Fruit fly (Drosophila melanogaster) whole organism, embryonic: ENCODE results near the gene alphaTub84B.

Source experiments
- Bteb2 ChIP-seq: fragments of 200-800 bp; sonication (Bioruptor generic); optimal IDR thresholded peaks from 2 replicates; lab custom pipeline; 2016; ENCODE audit warnings: missing biosample characterization, missing genetic modification characterization
- CG10462 ChIP-seq: fragments of 200-800 bp; sonication (Bioruptor generic); optimal IDR thresholded peaks from 2 replicates; lab custom pipeline; 2016; ENCODE audit warnings: missing biosample characterization, missing genetic modification characterization
- CG10543 ChIP-seq: fragments of 200-800 bp; sonication (Bioruptor generic); optimal IDR thresholded peaks from 3 replicates; lab custom pipeline; 2017; ENCODE audit warnings: missing biosample characterization, mild to moderate bottlenecking, missing genetic modification characterization, moderate library complexity
- CG12155 ChIP-seq: fragments of 200-800 bp; sonication (Bioruptor generic); optimal IDR thresholded peaks from 3 replicates; lab custom pipeline; 2016; ENCODE audit warnings: missing biosample characterization, missing genetic modification characterization
- CG14014 ChIP-seq: fragments of 200-800 bp; sonication (Bioruptor generic); IDR thresholded peaks from 2 replicates; pipeline ENCODE4 v1.3.6; 2022; ENCODE audit warnings: missing biosample characterization, missing genetic modification characterization
- CG14050 ChIP-seq: fragments of 200-800 bp; sonication (Bioruptor generic); IDR thresholded peaks from 3 replicates; pipeline ENCODE4 v1.3.6; 2022; ENCODE audit warnings: missing biosample characterization, missing genetic modification characterization
- CG14860 ChIP-seq: fragments of 200-800 bp; sonication (Bioruptor generic); IDR thresholded peaks from 3 replicates; pipeline ENCODE4 v1.3.6; 2022; ENCODE audit warnings: missing biosample characterization, missing genetic modification characterization; ENCODE audit not compliant: partially characterized antibody
- CG15601 ChIP-seq: fragments of 200-800 bp; sonication (Bioruptor generic); optimal IDR thresholded peaks from 3 replicates; lab custom pipeline; 2019; ENCODE audit warnings: missing biosample characterization, mild to moderate bottlenecking, missing genetic modification characterization, moderate library complexity
- CG1603 ChIP-seq: fragments of 200-800 bp; sonication (Bioruptor generic); optimal IDR thresholded peaks from 2 replicates; lab custom pipeline; 2019; ENCODE audit warnings: missing biosample characterization, mild to moderate bottlenecking, missing genetic modification characterization, moderate library complexity
- CG17829 ChIP-seq: fragments of 200-800 bp; optimal IDR thresholded peaks from 2 replicates; lab custom pipeline; 2019; ENCODE audit warnings: missing biosample characterization, mild to moderate bottlenecking, missing genetic modification characterization, moderate library complexity
- CG17912 ChIP-seq: fragments of 200-800 bp; sonication (Bioruptor generic); optimal IDR thresholded peaks from 2 replicates; lab custom pipeline; 2018; ENCODE audit warnings: missing biosample characterization, mild to moderate bottlenecking, missing genetic modification characterization
- CG2116 ChIP-seq: fragments of 200-800 bp; sonication (Bioruptor generic); optimal IDR thresholded peaks from 3 replicates; lab custom pipeline; 2018; ENCODE audit warnings: missing biosample characterization, mild to moderate bottlenecking, missing genetic modification characterization
- CG2712 ChIP-seq: fragments of 200-800 bp; optimal IDR thresholded peaks from 3 replicates; lab custom pipeline; 2019; ENCODE audit warnings: missing biosample characterization, mild to moderate bottlenecking, missing genetic modification characterization, moderate library complexity
- CG30403 ChIP-seq: fragments of 200-800 bp; sonication (Bioruptor generic); optimal IDR thresholded peaks from 3 replicates; lab custom pipeline; 2016; ENCODE audit warnings: missing biosample characterization, missing genetic modification characterization
- CG32772 ChIP-seq: fragments of 200-800 bp; sonication (Bioruptor generic); IDR thresholded peaks from 2 replicates; pipeline ENCODE4 v1.3.6; 2022; ENCODE audit warnings: missing biosample characterization, missing genetic modification characterization
- CG3995 ChIP-seq: fragments of 200-800 bp; sonication (Bioruptor generic); optimal IDR thresholded peaks from 3 replicates; lab custom pipeline; 2016; ENCODE audit warnings: missing biosample characterization, missing genetic modification characterization
- CG4707 ChIP-seq: fragments of 200-800 bp; sonication (Bioruptor generic); optimal IDR thresholded peaks from 2 replicates; lab custom pipeline; 2018; ENCODE audit warnings: missing biosample characterization, mild to moderate bottlenecking, missing genetic modification characterization, moderate library complexity
- CG9817 ChIP-seq: fragments of 200-800 bp; sonication (Bioruptor generic); optimal IDR thresholded peaks from 2 replicates; lab custom pipeline; 2018; ENCODE audit warnings: missing biosample characterization, mild to moderate bottlenecking, missing genetic modification characterization, moderate library complexity
- Chrac-16 ChIP-seq: fragments of 200-800 bp; sonication (Bioruptor generic); optimal IDR thresholded peaks from 3 replicates; lab custom pipeline; 2016; ENCODE audit warnings: missing biosample characterization, missing genetic modification characterization
- Dek ChIP-seq: fragments of 200-800 bp; sonication (Bioruptor generic); optimal IDR thresholded peaks from 3 replicates; lab custom pipeline; 2019; ENCODE audit warnings: missing biosample characterization, mild to moderate bottlenecking, missing genetic modification characterization, moderate library complexity
- Dp ChIP-seq: fragments of 200-800 bp; sonication (Bioruptor generic); optimal IDR thresholded peaks from 2 replicates; lab custom pipeline; 2018; ENCODE audit warnings: missing biosample characterization, mild to moderate bottlenecking, missing genetic modification characterization, moderate library complexity
- Ets97D ChIP-seq: fragments of 200-800 bp; sonication (Bioruptor generic); optimal IDR thresholded peaks from 3 replicates; lab custom pipeline; 2016; ENCODE audit warnings: missing biosample characterization, missing genetic modification characterization
- Fer1 ChIP-seq: fragments of 200-800 bp; sonication (Bioruptor generic); optimal IDR thresholded peaks from 2 replicates; lab custom pipeline; 2017; ENCODE audit warnings: missing biosample characterization, mild to moderate bottlenecking, missing genetic modification characterization
- HmgZ ChIP-seq: fragments of 200-800 bp; sonication (Bioruptor generic); optimal IDR thresholded peaks from 2 replicates; lab custom pipeline; 2018; ENCODE audit warnings: missing biosample characterization, mild to moderate bottlenecking, missing genetic modification characterization
- Hmr ChIP-seq: fragments of 200-800 bp; sonication (Bioruptor generic); optimal IDR thresholded peaks from 3 replicates; lab custom pipeline; 2017; ENCODE audit warnings: mild to moderate bottlenecking, missing biosample characterization, missing genetic modification reagents, missing genetic modification characterization
- Hmx ChIP-seq: fragments of 200-800 bp; sonication (Bioruptor generic); optimal IDR thresholded peaks from 2 replicates; lab custom pipeline; 2016; ENCODE audit warnings: missing biosample characterization, missing genetic modification characterization
- Hr3 ChIP-seq: fragments of 200-800 bp; sonication (Bioruptor generic); optimal IDR thresholded peaks from 3 replicates; lab custom pipeline; 2016; ENCODE audit warnings: missing biosample characterization, missing genetic modification characterization
- Hsf ChIP-seq: fragments of 200-800 bp; sonication (Bioruptor generic); optimal IDR thresholded peaks from 3 replicates; lab custom pipeline; 2016; ENCODE audit warnings: missing biosample characterization, missing genetic modification characterization
- MBD-R2 ChIP-seq: fragments of 200-800 bp; sonication (Bioruptor generic); IDR thresholded peaks from 2 replicates; pipeline ENCODE4 v1.3.6; 2022; ENCODE audit warnings: missing biosample characterization, missing genetic modification characterization
- Opbp ChIP-seq: fragments of 200-800 bp; sonication (Bioruptor generic); IDR thresholded peaks from 3 replicates; pipeline ENCODE4 v1.3.6; 2022; ENCODE audit warnings: missing biosample characterization, missing genetic modification characterization; ENCODE audit not compliant: partially characterized antibody
- Scr ChIP-seq: fragments of 200-800 bp; sonication (Bioruptor generic); IDR thresholded peaks from 2 replicates; pipeline ENCODE4 v1.3.6; 2022; ENCODE audit warnings: missing biosample characterization, missing genetic modification characterization; ENCODE audit not compliant: partially characterized antibody
- Six4 ChIP-seq: fragments of 200-800 bp; sonication (Bioruptor generic); optimal IDR thresholded peaks from 2 replicates; lab custom pipeline; 2016; ENCODE audit warnings: missing biosample characterization, missing genetic modification characterization
- ase ChIP-seq: fragments of 200-800 bp; sonication (Bioruptor generic); IDR thresholded peaks from 3 replicates; pipeline ENCODE4 v1.3.6; 2022; ENCODE audit warnings: missing biosample characterization, missing genetic modification characterization
- cg ChIP-seq: fragments of 200-800 bp; sonication (Bioruptor generic); optimal IDR thresholded peaks from 3 replicates; lab custom pipeline; 2019; ENCODE audit warnings: missing biosample characterization, mild to moderate bottlenecking, missing genetic modification characterization, moderate library complexity
- ci ChIP-seq: fragments of 200-800 bp; sonication (Bioruptor generic); IDR thresholded peaks from 3 replicates; pipeline ENCODE4 v1.3.6; 2022; ENCODE audit warnings: missing biosample characterization, missing genetic modification characterization
- esg ChIP-seq: fragments of 200-800 bp; sonication (Bioruptor generic); conservative IDR thresholded peaks from 2 replicates; pipeline ENCODE4 v1.3.6; 2022; ENCODE audit warnings: missing biosample characterization, missing genetic modification characterization
- fd96Cb ChIP-seq: fragments of 200-800 bp; sonication (Bioruptor generic); optimal IDR thresholded peaks from 2 replicates; lab custom pipeline; 2018; ENCODE audit warnings: missing biosample characterization, mild to moderate bottlenecking, missing genetic modification characterization, moderate library complexity
- grau ChIP-seq: fragments of 200-800 bp; optimal IDR thresholded peaks from 3 replicates; lab custom pipeline; 2019; ENCODE audit warnings: missing biosample characterization, mild to moderate bottlenecking, missing genetic modification characterization, moderate library complexity
- hkb ChIP-seq, 2 experiments: fragments of 200-800 bp in 1 of 2; fragments of >200 bp in 1 of 2; sonication (Bioruptor generic) in 1 of 2; IDR thresholded peaks in 1 of 2; optimal IDR thresholded peaks in 1 of 2; 2 replicates each; pipeline versions ENCODE4 v1.3.6 to Lab custom; 2017 to 2022; ENCODE audit warnings: missing biosample characterization in 1 of 2, missing genetic modification characterization in 1 of 2
- knrl ChIP-seq: fragments of 200-800 bp; sonication (Bioruptor generic); IDR thresholded peaks from 3 replicates; pipeline ENCODE4 v1.3.6; 2022; ENCODE audit warnings: missing biosample characterization, missing genetic modification characterization; ENCODE audit not compliant: partially characterized antibody
- nmo ChIP-seq: fragments of 200-800 bp; sonication (Bioruptor generic); optimal IDR thresholded peaks from 2 replicates; lab custom pipeline; 2018; ENCODE audit warnings: missing biosample characterization, mild to moderate bottlenecking, missing genetic modification characterization, moderate library complexity
- otp ChIP-seq: fragments of 200-800 bp; sonication (Bioruptor generic); IDR thresholded peaks from 3 replicates; pipeline ENCODE4, ENCODE4 v1.3.6; 2022; ENCODE audit warnings: missing biosample characterization, missing genetic modification characterization
- pnt ChIP-seq: fragments of 200-800 bp; sonication (Bioruptor generic); optimal IDR thresholded peaks from 3 replicates; lab custom pipeline; 2016; ENCODE audit warnings: missing biosample characterization, missing genetic modification characterization
- salm ChIP-seq: fragments of 200-800 bp; sonication (Bioruptor generic); optimal IDR thresholded peaks from 2 replicates; lab custom pipeline; 2018; ENCODE audit warnings: missing biosample characterization, mild to moderate bottlenecking, missing genetic modification characterization
- sd ChIP-seq: fragments of 200-800 bp; sonication (Bioruptor generic); optimal IDR thresholded peaks from 3 replicates; lab custom pipeline; 2018; ENCODE audit warnings: missing biosample characterization, mild to moderate bottlenecking, missing genetic modification characterization, moderate library complexity
- slp2 ChIP-seq: fragments of 200-800 bp; sonication (Bioruptor generic); optimal IDR thresholded peaks from 2 replicates; lab custom pipeline; 2016; ENCODE audit warnings: missing biosample characterization, missing genetic modification characterization
- tna ChIP-seq: fragments of 200-800 bp; sonication (Bioruptor generic); IDR thresholded peaks from 2 replicates; pipeline ENCODE4 v1.3.6; 2022; ENCODE audit warnings: missing biosample characterization, missing genetic modification characterization; ENCODE audit not compliant: partially characterized antibody
- unc-4 ChIP-seq: fragments of 200-800 bp; sonication (Bioruptor generic); IDR thresholded peaks from 2 replicates; pipeline ENCODE4 v1.3.6; 2022; ENCODE audit warnings: missing biosample characterization, missing genetic modification characterization; ENCODE audit not compliant: partially characterized antibody
- vvl ChIP-seq: fragments of 200-800 bp; sonication (Bioruptor generic); IDR thresholded peaks from 2 replicates; pipeline ENCODE4 v1.3.6; 2022; ENCODE audit warnings: missing biosample characterization, missing genetic modification characterization
- wek ChIP-seq: fragments of 200-800 bp; sonication (Bioruptor generic); optimal IDR thresholded peaks from 3 replicates; lab custom pipeline; 2018; ENCODE audit warnings: missing biosample characterization, mild to moderate bottlenecking, missing genetic modification characterization, moderate library complexity

The alphaTub84B gene

dm6 chr3R:7091904-7092303 lies 5.5 kb downstream of the alphaTub84B start (continued):
- peak; percentile 18 for TF ChIP-seq Chrac-16 (GFP tag; lab: Kevin White, UChicago)
- peak; percentile 34 for TF ChIP-seq Hsf (GFP tag; lab: Kevin White, UChicago)
- 0 out of 2 replicates have a peak, but pooled peaks have one; percentile 11 for TF ChIP-seq tna
- TF ChIP-seq CG30403 (GFP tag; lab: Kevin White, UChicago), result peak; percentile 57
- TF ChIP-seq knrl, result peak; percentile 70; the same call in 2 of the 3 replicates
- peak; percentile 42 for TF ChIP-seq CG17829 (tag; lab: Kevin White, UChicago)
- peak; percentile 46; the same call in 1 of the 3 replicates for TF ChIP-seq ci
- TF ChIP-seq ase (GFP tag; lab: Robert Waterston, UW), result no peak
- TF ChIP-seq grau, result peak; percentile 40
- TF ChIP-seq pnt (GFP tag; lab: Kevin White, UChicago), result no peak
- peak; percentile 22 for TF ChIP-seq CG9817 (tag; lab: Kevin White, UChicago)
- peak; percentile 5 for TF ChIP-seq cg (GFP tag; lab: Kevin White, UChicago)
- TF ChIP-seq CG10462 (GFP tag; lab: Kevin White, UChicago), result peak; percentile 23
- peak; percentile 38 for TF ChIP-seq CG12155 (GFP tag; lab: Kevin White, UChicago)
- peak; percentile 30 for TF ChIP-seq Hr3 (GFP tag; lab: Kevin White, UChicago)
- TF ChIP-seq Scr (GFP tag; lab: Robert Waterston, UW), result peak; percentile 62
- peak; percentile 15 for TF ChIP-seq CG17912 (GFP tag; lab: Kevin White, UChicago)
- peak; percentile 54 for TF ChIP-seq nmo (GFP tag; lab: Kevin White, UChicago)
- TF ChIP-seq Opbp (GFP tag; lab: Robert Waterston, UW), result peak; percentile 86
- TF ChIP-seq fd96Cb (tag; lab: Kevin White, UChicago), result no peak
- peak; percentile 4 for TF ChIP-seq Six4 (GFP tag; lab: Kevin White, UChicago)
- peak; percentile 70 for TF ChIP-seq CG1603 (tag; lab: Kevin White, UChicago)
- TF ChIP-seq CG32772 (GFP tag; lab: Robert Waterston, UW), result no peak
- peak; percentile 46 for TF ChIP-seq Bteb2
- no peak for TF ChIP-seq sd (tag; lab: Kevin White, UChicago)
- TF ChIP-seq salm, result no peak
- peak; percentile 26 for TF ChIP-seq Hmr (GFP tag; lab: Kevin White, UChicago)
- peak; percentile 45 for TF ChIP-seq Dek
- peak; percentile 69 for TF ChIP-seq unc-4
- TF ChIP-seq CG14050 (GFP tag; lab: Robert Waterston, UW), result peak; percentile 36; the same call in 1 of the 3 replicates
- no peak for TF ChIP-seq CG4707 (GFP tag; lab: Kevin White, UChicago)
- 0 out of 2 replicates have a peak, but pooled peaks have one; percentile 16 for TF ChIP-seq vvl (GFP tag; lab: Robert Waterston, UW)
- peak; percentile 72 for TF ChIP-seq CG2116 (GFP tag; lab: Kevin White, UChicago)
- TF ChIP-seq CG3995, result peak; percentile 2
- TF ChIP-seq slp2 (GFP tag; lab: Kevin White, UChicago), result peak; percentile 33
- peak; percentile 25 for TF ChIP-seq CG15601 (tag; lab: Kevin White, UChicago)
- peak; percentile 70 for TF ChIP-seq CG14860

dm6 chr3R:7093592-7093991 lies 7.2 kb downstream of the alphaTub84B start:
- TF ChIP-seq grau, result peak; percentile 31
- TF ChIP-seq hkb (optimal IDR thresholded peaks at IDR 0.05; lab: Kevin White, UChicago), result no peak
- TF ChIP-seq hkb (GFP tag; IDR thresholded peaks at IDR 0.05; lab: Robert Waterston, UW), result 0 out of 2 replicates have a peak, but pooled peaks have one; percentile 14
- TF ChIP-seq wek (GFP tag; lab: Kevin White, UChicago), result no peak
- peak; percentile 25; the same call in 1 of the 2 replicates for TF ChIP-seq esg (GFP tag; lab: Robert Waterston, UW)
- TF ChIP-seq otp (GFP tag; lab: Robert Waterston, UW), result no peak
- peak; percentile 8 for TF ChIP-seq Fer1 (GFP tag; lab: Kevin White, UChicago)
- TF ChIP-seq Dp (GFP tag; lab: Kevin White, UChicago), result no peak
- peak; percentile 7 for TF ChIP-seq Ets97D (GFP tag; lab: Kevin White, UChicago)
- TF ChIP-seq HmgZ (tag; lab: Kevin White, UChicago), result peak; percentile 14
- no peak for TF ChIP-seq CG10543
- peak; percentile 70 for TF ChIP-seq MBD-R2
- TF ChIP-seq nmo (GFP tag; lab: Kevin White, UChicago), result peak; percentile 32
- no peak for TF ChIP-seq Hmx
- 0 out of 2 replicates have a peak, but pooled peaks have one; percentile 7 for TF ChIP-seq vvl (GFP tag; lab: Robert Waterston, UW)
- peak; percentile 26; the same call in 1 of the 2 replicates for TF ChIP-seq CG14014 (GFP tag; lab: Robert Waterston, UW)
- TF ChIP-seq CG2712 (tag; lab: Kevin White, UChicago), result peak; percentile 44
